Worm (Caenorhabditis elegans): ENCODE data around the gene C07A4.2.

ce11 chrX:10158716-10159115 lies 13.3 kb upstream of the C07A4.2 start, which contains the start of gene erd-2.1:
- TF ChIP-seq him-1 (tag; optimal IDR thresholded peaks at IDR 0.05), result peak; percentile 69
- no peak for TF ChIP-seq dao-5 (tag; optimal IDR thresholded peaks at IDR 0.05)
